Fruit fly (Drosophila melanogaster) whole organism, embryonic: ENCODE results near the gene CG34354.

Experiments used
- BtbVII ChIP-seq: fragments of 200-800 bp; sonication (Bioruptor generic); optimal IDR thresholded peaks from 3 replicates; lab custom pipeline; 2017; ENCODE audit warnings: missing biosample characterization, mild to moderate bottlenecking, missing genetic modification characterization
- CG10147 ChIP-seq: fragments of 200-800 bp; sonication (Bioruptor generic); optimal IDR thresholded peaks from 2 replicates; lab custom pipeline; 2019; ENCODE audit warnings: missing biosample characterization, mild to moderate bottlenecking, missing genetic modification characterization, moderate library complexity
- CG11504 ChIP-seq: fragments of 200-800 bp; sonication (Bioruptor generic); optimal IDR thresholded peaks from 3 replicates; lab custom pipeline; 2019; ENCODE audit warnings: missing biosample characterization, mild to moderate bottlenecking, missing genetic modification characterization, moderate library complexity
- CG13894 ChIP-seq: fragments of 200-800 bp; sonication (Bioruptor generic); optimal IDR thresholded peaks from 3 replicates; lab custom pipeline; 2018; ENCODE audit warnings: missing biosample characterization, mild to moderate bottlenecking, missing genetic modification characterization, moderate library complexity
- CG14014 ChIP-seq: fragments of 200-800 bp; sonication (Bioruptor generic); IDR thresholded peaks from 2 replicates; pipeline ENCODE4 v1.3.6; 2022; ENCODE audit warnings: missing biosample characterization, missing genetic modification characterization
- CG15073 ChIP-seq: fragments of 200-800 bp; sonication (Bioruptor generic); optimal IDR thresholded peaks from 2 replicates; lab custom pipeline; 2016; ENCODE audit warnings: missing biosample characterization, missing genetic modification characterization
- CG17912 ChIP-seq: fragments of 200-800 bp; sonication (Bioruptor generic); optimal IDR thresholded peaks from 2 replicates; lab custom pipeline; 2018; ENCODE audit warnings: missing biosample characterization, mild to moderate bottlenecking, missing genetic modification characterization
- CG2678 ChIP-seq: fragments of 200-800 bp; sonication (Bioruptor generic); optimal IDR thresholded peaks from 3 replicates; lab custom pipeline; 2019; ENCODE audit warnings: missing biosample characterization, mild to moderate bottlenecking, missing genetic modification characterization, moderate library complexity
- CG2889 ChIP-seq: fragments of 200-800 bp; sonication (Bioruptor generic); IDR thresholded peaks from 3 replicates; pipeline ENCODE4 v1.3.6; 2022; ENCODE audit warnings: missing biosample characterization, missing genetic modification characterization
- CG34422 ChIP-seq: fragments of 200-800 bp; sonication (Bioruptor generic); IDR thresholded peaks from 3 replicates; pipeline ENCODE4 v1.3.6; 2022; ENCODE audit warnings: missing biosample characterization, missing genetic modification characterization
- CG6272 ChIP-seq: fragments of 200-800 bp; sonication (Bioruptor generic); IDR thresholded peaks from 2 replicates; pipeline ENCODE4 v1.3.6; 2022; ENCODE audit warnings: missing biosample characterization, missing genetic modification characterization
- CG6683 ChIP-seq: fragments of 200-800 bp; sonication (Bioruptor generic); optimal IDR thresholded peaks from 2 replicates; lab custom pipeline; 2017; ENCODE audit warnings: missing biosample characterization, mild to moderate bottlenecking, missing genetic modification characterization, missing genetic modification reagents
- CG6813 ChIP-seq: fragments of 200-800 bp; sonication (Bioruptor generic); optimal IDR thresholded peaks from 2 replicates; lab custom pipeline; 2017; ENCODE audit warnings: missing biosample characterization, missing genetic modification characterization, mild to moderate bottlenecking, moderate library complexity, missing genetic modification reagents
- CG7963 ChIP-seq: fragments of 200-800 bp; sonication (Bioruptor generic); IDR thresholded peaks from 3 replicates; pipeline ENCODE4 v1.3.6; 2022; ENCODE audit warnings: missing biosample characterization, missing genetic modification characterization; ENCODE audit not compliant: partially characterized antibody
- CG8944 ChIP-seq: fragments of 200-800 bp; sonication (Bioruptor generic); optimal IDR thresholded peaks from 3 replicates; lab custom pipeline; 2016; ENCODE audit warnings: missing biosample characterization, missing genetic modification characterization
- CG9817 ChIP-seq: fragments of 200-800 bp; sonication (Bioruptor generic); optimal IDR thresholded peaks from 2 replicates; lab custom pipeline; 2018; ENCODE audit warnings: missing biosample characterization, mild to moderate bottlenecking, missing genetic modification characterization, moderate library complexity
- CG9932 ChIP-seq: fragments of 200-800 bp; sonication (Bioruptor generic); IDR thresholded peaks from 2 replicates; pipeline ENCODE4 v1.3.6; 2022; ENCODE audit warnings: missing biosample characterization, missing genetic modification characterization
- CkIIα-i1 ChIP-seq: fragments of 200-800 bp; sonication (Bioruptor generic); IDR thresholded peaks from 2 replicates; pipeline ENCODE4 v1.3.6; 2022; ENCODE audit warnings: missing biosample characterization, missing genetic modification characterization
- CrebB ChIP-seq: fragments of 200-800 bp; sonication (Bioruptor generic); optimal IDR thresholded peaks from 3 replicates; lab custom pipeline; 2018; ENCODE audit warnings: missing biosample characterization, mild to moderate bottlenecking, missing genetic modification characterization
- Dll ChIP-seq: fragments of 200-800 bp; sonication (Bioruptor generic); IDR thresholded peaks from 4 replicates; pipeline ENCODE4 v1.3.6; 2022; ENCODE audit warnings: missing biosample characterization, missing genetic modification characterization; ENCODE audit not compliant: partially characterized antibody
- ERR ChIP-seq: fragments of 200-800 bp; sonication (Bioruptor generic); optimal IDR thresholded peaks from 2 replicates; lab custom pipeline; 2016; ENCODE audit warnings: missing biosample characterization, missing genetic modification characterization
- HLH3B ChIP-seq: fragments of 200-800 bp; sonication (Bioruptor generic); IDR thresholded peaks from 2 replicates; pipeline ENCODE4 v1.3.6; 2022; ENCODE audit warnings: missing biosample characterization, missing genetic modification characterization
- Hr78 ChIP-seq, 2 experiments: fragments of 200-800 bp in 1 of 2; fragments of >200 bp in 1 of 2; sonication (Bioruptor generic) in 1 of 2; optimal IDR thresholded peaks; 2 replicates each; lab custom pipeline; 2017 to 2019; ENCODE audit warnings: missing biosample characterization in 2 of 2, missing genetic modification characterization in 2 of 2, mild to moderate bottlenecking in 1 of 2, moderate library complexity in 1 of 2
- Ravus ChIP-seq: fragments of 200-800 bp; sonication (Bioruptor generic); IDR thresholded peaks from 2 replicates; pipeline ENCODE4 v1.3.6; 2022; ENCODE audit warnings: missing biosample characterization, missing genetic modification characterization
- Rx ChIP-seq: fragments of 200-800 bp; sonication (Bioruptor generic); IDR thresholded peaks from 2 replicates; pipeline ENCODE4 v1.3.6; 2022; ENCODE audit warnings: missing biosample characterization, missing genetic modification characterization
- Sin3A ChIP-seq: fragments of >200 bp; optimal IDR thresholded peaks from 2 replicates; lab custom pipeline; 2018
- Sox102F ChIP-seq: fragments of 200-800 bp; sonication (Bioruptor generic); optimal IDR thresholded peaks from 2 replicates; lab custom pipeline; 2018; ENCODE audit warnings: missing biosample characterization, mild to moderate bottlenecking, missing genetic modification characterization, moderate library complexity
- Sry-β ChIP-seq: fragments of 200-800 bp; sonication (Bioruptor generic); optimal IDR thresholded peaks from 2 replicates; lab custom pipeline; 2018; ENCODE audit warnings: missing biosample characterization, mild to moderate bottlenecking, missing genetic modification characterization, moderate library complexity
- Sry-δ ChIP-seq: fragments of 200-800 bp; sonication (Bioruptor generic); optimal IDR thresholded peaks from 2 replicates; lab custom pipeline; 2016; ENCODE audit warnings: missing biosample characterization, missing genetic modification characterization
- Ssrp ChIP-seq: fragments of 200-800 bp; sonication (Bioruptor generic); optimal IDR thresholded peaks from 2 replicates; lab custom pipeline; 2018; ENCODE audit warnings: missing biosample characterization, mild to moderate bottlenecking, missing genetic modification characterization, moderate library complexity
- abd-A ChIP-seq: fragments of 200-800 bp; sonication (Bioruptor generic); optimal IDR thresholded peaks from 3 replicates; lab custom pipeline; 2019; ENCODE audit warnings: missing biosample characterization, mild to moderate bottlenecking, missing genetic modification characterization, moderate library complexity
- cas ChIP-seq: fragments of 200-800 bp; sonication (Bioruptor generic); IDR thresholded peaks from 2 replicates; pipeline ENCODE4 v1.3.6; 2022; ENCODE audit warnings: missing biosample characterization, missing genetic modification characterization
- chn ChIP-seq: fragments of 200-800 bp; sonication (Bioruptor generic); optimal IDR thresholded peaks from 2 replicates; lab custom pipeline; 2016; ENCODE audit warnings: missing biosample characterization, missing genetic modification characterization
- crol ChIP-seq: fragments of 200-800 bp; sonication (Bioruptor generic); IDR thresholded peaks from 2 replicates; pipeline ENCODE4 v1.3.6; 2022; ENCODE audit warnings: missing biosample characterization, missing genetic modification characterization
- dmrt99B ChIP-seq: fragments of 200-800 bp; sonication (Bioruptor generic); optimal IDR thresholded peaks from 2 replicates; lab custom pipeline; 2018; ENCODE audit warnings: missing biosample characterization, mild to moderate bottlenecking, missing genetic modification characterization, moderate library complexity
- grau ChIP-seq: fragments of 200-800 bp; optimal IDR thresholded peaks from 3 replicates; lab custom pipeline; 2019; ENCODE audit warnings: missing biosample characterization, mild to moderate bottlenecking, missing genetic modification characterization, moderate library complexity
- inv ChIP-seq: fragments of 200-800 bp; sonication (Bioruptor generic); IDR thresholded peaks from 2 replicates; pipeline ENCODE4 v1.3.6; 2022; ENCODE audit warnings: missing biosample characterization, missing genetic modification characterization; ENCODE audit not compliant: partially characterized antibody
- lmd ChIP-seq: fragments of 200-800 bp; sonication (Bioruptor generic); IDR thresholded peaks from 2 replicates; pipeline ENCODE4 v1.3.6; 2022; ENCODE audit warnings: missing biosample characterization, missing genetic modification characterization
- mam ChIP-seq: fragments of 200-800 bp; sonication (Bioruptor generic); optimal IDR thresholded peaks from 3 replicates; lab custom pipeline; 2016; ENCODE audit warnings: missing biosample characterization, missing genetic modification characterization
- nerfin-1 ChIP-seq: fragments of 200-800 bp; sonication (Bioruptor generic); optimal IDR thresholded peaks from 3 replicates; lab custom pipeline; 2019; ENCODE audit warnings: missing biosample characterization, mild to moderate bottlenecking, missing genetic modification characterization, moderate library complexity
- pb ChIP-seq: fragments of 200-800 bp; sonication (Bioruptor generic); optimal IDR thresholded peaks from 3 replicates; lab custom pipeline; 2016; ENCODE audit warnings: missing biosample characterization, missing genetic modification characterization
- pnt ChIP-seq: fragments of 200-800 bp; sonication (Bioruptor generic); optimal IDR thresholded peaks from 3 replicates; lab custom pipeline; 2016; ENCODE audit warnings: missing biosample characterization, missing genetic modification characterization
- prd ChIP-seq, 3 experiments: fragments of >200 bp in 2 of 3; fragments of 200-800 bp in 1 of 3; sonication (Bioruptor generic) in 1 of 3; optimal IDR thresholded peaks in 2 of 3; IDR thresholded peaks in 1 of 3; 2 replicates in 2 of 3; 3 replicates in 1 of 3; pipeline versions ENCODE4 v1.3.6 to Lab custom; 2017 to 2022; ENCODE audit warnings: missing biosample characterization in 1 of 3, missing genetic modification characterization in 1 of 3
- sens ChIP-seq: fragments of 200-800 bp; sonication (Bioruptor generic); peaks from one replicate; lab custom pipeline; 2016; ENCODE audit warnings: missing biosample characterization, missing genetic modification characterization
- seq ChIP-seq: fragments of 200-800 bp; sonication (Bioruptor generic); IDR thresholded peaks from 2 replicates; pipeline ENCODE4 v1.3.6; 2022; ENCODE audit warnings: missing biosample characterization, missing genetic modification characterization
- sisA ChIP-seq: fragments of 200-800 bp; sonication (Bioruptor generic); IDR thresholded peaks from 2 replicates; pipeline ENCODE4 v1.3.6; 2022; ENCODE audit warnings: missing biosample characterization, missing genetic modification characterization
- stc ChIP-seq: fragments of 200-800 bp; sonication (Bioruptor generic); IDR thresholded peaks from 2 replicates; pipeline ENCODE4 v1.3.6; 2022; ENCODE audit warnings: missing biosample characterization, missing genetic modification characterization
- tll ChIP-seq, 2 experiments: fragments of 200-800 bp in 1 of 2; fragments of >200 bp in 1 of 2; sonication (Bioruptor generic) in 1 of 2; optimal IDR thresholded peaks; 2 replicates each; lab custom pipeline; 2017 to 2019; ENCODE audit warnings: missing biosample characterization in 2 of 2, missing genetic modification characterization in 2 of 2, mild to moderate bottlenecking in 1 of 2, moderate library complexity in 1 of 2
- wor ChIP-seq: fragments of 200-800 bp; sonication (Bioruptor generic); IDR thresholded peaks from 2 replicates; pipeline ENCODE4 v1.3.6; 2022; ENCODE audit warnings: missing biosample characterization, missing genetic modification characterization
- zen2 ChIP-seq: fragments of 200-800 bp; sonication (Bioruptor generic); IDR thresholded peaks from 3 replicates; pipeline ENCODE4 v1.3.6; 2022; ENCODE audit warnings: missing biosample characterization, missing genetic modification characterization; ENCODE audit not compliant: partially characterized antibody

The CG34354 gene

dm6 chr3R:28116798-28117197 is 29.9 kb upstream of the CG34354 start (continued):
- TF ChIP-seq Sox102F (GFP tag; lab: Kevin White, UChicago) (peak; percentile 15), inv (GFP tag; lab: Robert Waterston, UW) (no peak), CG17912 (no peak), CG13894 (tag; lab: Kevin White, UChicago) (no peak), Ravus (GFP tag; lab: Robert Waterston, UW) (no peak), CG2678 (tag; lab: Kevin White, UChicago) (no peak), CG11504 (tag; lab: Kevin White, UChicago) (peak; percentile 17), stc (peak; percentile 37; the same call in 1 of the 2 replicates), CG14014 (no peak), tll (GFP tag; optimal IDR thresholded peaks at IDR 0.05; lab: Kevin White, UChicago) (no peak), crol (GFP tag; lab: Robert Waterston, UW) (0 out of 2 replicates have a peak, but pooled peaks have one; percentile 19), Hr78 (GFP tag; optimal IDR thresholded peaks at IDR 0.05; lab: Kevin White, UChicago) (no peak), CG2889 (no peak), wor (GFP tag; lab: Robert Waterston, UW) (no peak), sisA (GFP tag; lab: Robert Waterston, UW) (peak; percentile 20; the same call in 1 of the 2 replicates), prd (optimal IDR thresholded peaks at IDR 0.05; lab: Kevin White, UChicago) (no peak), prd (GFP tag; IDR thresholded peaks at IDR 0.05; lab: Robert Waterston, UW) (peak; percentile 50; the same call in 2 of the 3 replicates), seq (GFP tag; lab: Robert Waterston, UW) (no peak), CG7963 (GFP tag; lab: Robert Waterston, UW) (no peak), lmd (peak; percentile 13; the same call in 1 of the 2 replicates), ERR (no peak), abd-A (tag; lab: Kevin White, UChicago) (no peak), dmrt99B (tag; lab: Kevin White, UChicago) (peak; percentile 15), Sin3A (no peak), CG9817 (tag; lab: Kevin White, UChicago) (peak; percentile 2), grau (peak; percentile 14), CG9932 (GFP tag; lab: Robert Waterston, UW) (peak; percentile 30; the same call in 1 of the 2 replicates), HLH3B (GFP tag; lab: Robert Waterston, UW) (no peak), CG10147 (GFP tag; lab: Kevin White, UChicago) (no peak), sens (GFP tag; lab: Kevin White, UChicago) (peak; percentile 61), CrebB (tag; lab: Kevin White, UChicago) (no peak), pnt (no peak), CkIIα-i1 (GFP tag; lab: Robert Waterston, UW) (no peak), cas (GFP tag; lab: Robert Waterston, UW) (no peak), BtbVII (GFP tag; lab: Kevin White, UChicago) (no peak), CG8944 (GFP tag; lab: Kevin White, UChicago) (no peak), mam (GFP tag; lab: Kevin White, UChicago) (peak; percentile 6), Sry-δ (GFP tag; lab: Kevin White, UChicago) (no peak), CG6272 (GFP tag; lab: Robert Waterston, UW) (no peak), Dll (GFP tag; lab: Robert Waterston, UW) (no peak), CG6813 (GFP tag; lab: Kevin White, UChicago) (no peak), chn (no peak), CG6683 (no peak), nerfin-1 (no peak), CG34422 (0 out of 3 replicates have a peak, but pooled peaks have one; percentile 19), pb (GFP tag; lab: Kevin White, UChicago) (no peak), zen2 (GFP tag; lab: Robert Waterston, UW) (no peak), Rx (no peak), Sry-β (no peak), Ssrp (no peak), CG15073 (GFP tag; lab: Kevin White, UChicago) (no peak)
